Fruit fly (Drosophila melanogaster): ENCODE results near the gene hth.

Gene hth

dm6 chr3R:10688835-10689234 is 49.5 kb upstream of the hth start (continued):
- TF ChIP-seq amos (GFP tag; IDR thresholded peaks at IDR 0.05; ENCODE audit: partially characterized antibody) = no peak
- no peak for TF ChIP-seq CG15073 (GFP tag; optimal IDR thresholded peaks at IDR 0.05)
- no peak for TF ChIP-seq hkb (optimal IDR thresholded peaks at IDR 0.05)
- TF ChIP-seq hkb (GFP tag; IDR thresholded peaks at IDR 0.05) = peak; percentile 42; the same call in 1 of the 2 replicates
- TF ChIP-seq ind (GFP tag; optimal IDR thresholded peaks at IDR 0.05) = peak; percentile 34
- peak; percentile 59 for TF ChIP-seq sens (GFP tag)
- peak; percentile 54; the same call in 1 of the 2 replicates for TF ChIP-seq Xrp1 (GFP tag; IDR thresholded peaks at IDR 0.05)
- no peak for TF ChIP-seq CG10462 (GFP tag; optimal IDR thresholded peaks at IDR 0.05)
- TF ChIP-seq CG12659 (GFP tag; optimal IDR thresholded peaks at IDR 0.05) = peak; percentile 34
- peak; percentile 29 for TF ChIP-seq gro (GFP tag; optimal IDR thresholded peaks at IDR 0.05)
- no peak for TF ChIP-seq CG13624 (GFP tag; optimal IDR thresholded peaks at IDR 0.05)
- no peak for TF ChIP-seq tna (GFP tag; IDR thresholded peaks at IDR 0.05; ENCODE audit: partially characterized antibody)
- no peak for TF ChIP-seq ken (GFP tag; IDR thresholded peaks at IDR 0.05)
- peak; percentile 68 for TF ChIP-seq sob (GFP tag; IDR thresholded peaks at IDR 0.05)
- no peak for TF ChIP-seq br (optimal IDR thresholded peaks at IDR 0.05)
- peak; percentile 22 for TF ChIP-seq CrebB (tag; optimal IDR thresholded peaks at IDR 0.05)
- TF ChIP-seq CG14710 (tag; optimal IDR thresholded peaks at IDR 0.05) = peak; percentile 6
- peak; percentile 88 for TF ChIP-seq Rfx (GFP tag; IDR thresholded peaks at IDR 0.05)
- 0 out of 2 replicates have a peak, but pooled peaks have one; percentile 32 for TF ChIP-seq CG4404 (GFP tag; IDR thresholded peaks at IDR 0.05)
- no peak for TF ChIP-seq Hr39 (optimal IDR thresholded peaks at IDR 0.05)
- peak; percentile 46 for TF ChIP-seq CG10147 (GFP tag; optimal IDR thresholded peaks at IDR 0.05)
- no peak for TF ChIP-seq CG11398 (GFP tag; optimal IDR thresholded peaks at IDR 0.05)
- TF ChIP-seq CG14014 (GFP tag; IDR thresholded peaks at IDR 0.05) = 0 out of 2 replicates have a peak, but pooled peaks have one; percentile 51
- TF ChIP-seq Jarid2 (GFP tag; optimal IDR thresholded peaks at IDR 0.05) = no peak
- no peak for TF ChIP-seq CG9609 (GFP tag; optimal IDR thresholded peaks at IDR 0.05)
- TF ChIP-seq crp (GFP tag; optimal IDR thresholded peaks at IDR 0.05) = no peak
- peak; percentile 51; the same call in 1 of the 2 replicates for TF ChIP-seq ara (GFP tag; IDR thresholded peaks at IDR 0.05)
- 0 out of 2 replicates have a peak, but pooled peaks have one; percentile 24 for TF ChIP-seq CG8765 (GFP tag; IDR thresholded peaks at IDR 0.05)
- no peak for TF ChIP-seq Atf-2 (GFP tag; optimal IDR thresholded peaks at IDR 0.05)
- TF ChIP-seq onecut (GFP tag; IDR thresholded peaks at IDR 0.05) = no peak
- no peak for TF ChIP-seq pnt (GFP tag; optimal IDR thresholded peaks at IDR 0.05)
- TF ChIP-seq CG6689 (GFP tag; IDR thresholded peaks at IDR 0.05) = peak; percentile 59
- TF ChIP-seq zen (tag; optimal IDR thresholded peaks at IDR 0.05) = no peak
- TF ChIP-seq mam (GFP tag; optimal IDR thresholded peaks at IDR 0.05) = peak; percentile 12
- peak; percentile 38 for TF ChIP-seq CG6854 (GFP tag; optimal IDR thresholded peaks at IDR 0.05)
- TF ChIP-seq CG6813 (GFP tag; optimal IDR thresholded peaks at IDR 0.05) = peak; percentile 21
- peak; percentile 40 for TF ChIP-seq CG17829 (tag; optimal IDR thresholded peaks at IDR 0.05)
- peak in 1 of 2 experiments; percentile 30 for TF ChIP-seq Hr51 (GFP tag; optimal IDR thresholded peaks at IDR 0.05)
- TF ChIP-seq CG31441 (GFP tag; IDR thresholded peaks at IDR 0.05) = peak; percentile 44; the same call in 1 of the 2 replicates
- TF ChIP-seq zf30C (GFP tag; optimal IDR thresholded peaks at IDR 0.05) = no peak
- peak; percentile 5 for TF ChIP-seq phol (tag; optimal IDR thresholded peaks at IDR 0.05)
- TF ChIP-seq bbx (GFP tag; IDR thresholded peaks at IDR 0.05; ENCODE audit: partially characterized antibody) = no peak
- TF ChIP-seq CG4360 (GFP tag; IDR thresholded peaks at IDR 0.05) = no peak
- no peak for TF ChIP-seq CG11560 (tag; IDR thresholded peaks at IDR 0.05)
- TF ChIP-seq zfh1 (GFP tag; IDR thresholded peaks at IDR 0.05) = 0 out of 3 replicates have a peak, but pooled peaks have one; percentile 19
- TF ChIP-seq lilli (GFP tag; optimal IDR thresholded peaks at IDR 0.05) = peak; percentile 59
- TF ChIP-seq lmd (GFP tag; IDR thresholded peaks at IDR 0.05) = peak; percentile 50; the same call in 1 of the 2 replicates
- TF ChIP-seq CG3281 (GFP tag; optimal IDR thresholded peaks at IDR 0.05) = peak; percentile 58
- TF ChIP-seq Ssrp (tag; optimal IDR thresholded peaks at IDR 0.05) = no peak
- TF ChIP-seq CG12769 (tag; optimal IDR thresholded peaks at IDR 0.05) = peak; percentile 65
- TF ChIP-seq ems (GFP tag; optimal IDR thresholded peaks at IDR 0.05) = no peak
- 0 out of 3 replicates have a peak, but pooled peaks have one; percentile 27 for TF ChIP-seq CG34422 (GFP tag; IDR thresholded peaks at IDR 0.05)

Measured in whole organism, embryonic.